1 fruit fly cellular context compared by ENCODE assay signal in genomic region chr2L:15746600-15747393, dm6.
A peak's percentile ranks its signal among the peaks of the same experiment; 100 is the strongest.
TF ChIP-seq lines count a peak whose summit lies in the region.

No protein-coding gene starts in this region.

TF ChIP-seq in whole organism, embryonic, 481 proteins besides CTCF, POLR2A, EP300 and RAD21 (continued from another document and continues in another):
- no peak for TF ChIP-seq hb (GFP tag; IDR thresholded peaks at IDR 0.05; lab: Robert Waterston, UW; ENCODE audit: partially characterized antibody)
- TF ChIP-seq CG12104 (GFP tag; optimal IDR thresholded peaks at IDR 0.05; lab: Kevin White, UChicago), result peak; percentile 94
- peak; percentile 59; the same call in 1 of the 3 replicates for TF ChIP-seq C15 (GFP tag; IDR thresholded peaks at IDR 0.05; lab: Robert Waterston, UW)
- no peak for TF ChIP-seq Trl (optimal IDR thresholded peaks at IDR 0.05; lab: Kevin White, UChicago)
- no peak for TF ChIP-seq Trl (GFP tag; optimal IDR thresholded peaks at IDR 0.05; lab: Kevin White, UChicago)
- TF ChIP-seq danr (GFP tag; IDR thresholded peaks at IDR 0.05; lab: Robert Waterston, UW), result peak; percentile 61; the same call in 1 of the 2 replicates
- peak; percentile 85 for TF ChIP-seq tgo (GFP tag; IDR thresholded peaks at IDR 0.05; lab: Robert Waterston, UW)
- no peak for TF ChIP-seq Bdp1 (GFP tag; optimal IDR thresholded peaks at IDR 0.05; lab: Kevin White, UChicago)
- peak; percentile 83 for TF ChIP-seq vvl (GFP tag; IDR thresholded peaks at IDR 0.05; lab: Robert Waterston, UW)
- peak; percentile 84 for TF ChIP-seq run (tag; optimal IDR thresholded peaks at IDR 0.05; lab: Kevin White, UChicago)
- TF ChIP-seq CG8281 (tag; optimal IDR thresholded peaks at IDR 0.05; lab: Kevin White, UChicago), result peak; percentile 80
- no peak for TF ChIP-seq CG18599 (GFP tag; optimal IDR thresholded peaks at IDR 0.05; lab: Kevin White, UChicago)
- peak; percentile 25 to 44 for TF ChIP-seq Pdp1 (GFP tag; optimal IDR thresholded peaks at IDR 0.05; lab: Kevin White, UChicago)
- peak; percentile 55 for TF ChIP-seq B-H1 (GFP tag; IDR thresholded peaks at IDR 0.05; lab: Robert Waterston, UW)
- TF ChIP-seq Opbp (GFP tag; IDR thresholded peaks at IDR 0.05; lab: Robert Waterston, UW; ENCODE audit: partially characterized antibody), result no peak
- no peak for TF ChIP-seq nerfin-2 (GFP tag; IDR thresholded peaks at IDR 0.05; lab: Robert Waterston, UW; ENCODE audit: partially characterized antibody)
- peak; percentile 97 for TF ChIP-seq CG15696 (tag; optimal IDR thresholded peaks at IDR 0.05; lab: Kevin White, UChicago)
- TF ChIP-seq Dbx (GFP tag; IDR thresholded peaks at IDR 0.05; lab: Robert Waterston, UW), result peak; percentile 79
- no peak for TF ChIP-seq Poxn (GFP tag; IDR thresholded peaks at IDR 0.05; lab: Robert Waterston, UW)
- TF ChIP-seq her (GFP tag; optimal IDR thresholded peaks at IDR 0.05; lab: Kevin White, UChicago), result no peak
- TF ChIP-seq pita (GFP tag; optimal IDR thresholded peaks at IDR 0.05; lab: Kevin White, UChicago), result no peak
- TF ChIP-seq Lim3 (GFP tag; IDR thresholded peaks at IDR 0.05; lab: Robert Waterston, UW), result no peak
- peak; percentile 98 for TF ChIP-seq CG33557 (GFP tag; optimal IDR thresholded peaks at IDR 0.05; lab: Kevin White, UChicago)
- TF ChIP-seq Sox100B (GFP tag; optimal IDR thresholded peaks at IDR 0.05; lab: Kevin White, UChicago), result peak; percentile 97
- TF ChIP-seq CG3407 (GFP tag; optimal IDR thresholded peaks at IDR 0.05; lab: Kevin White, UChicago), result peak; percentile 79
- TF ChIP-seq CG5245 (GFP tag; optimal IDR thresholded peaks at IDR 0.05; lab: Kevin White, UChicago), result peak; percentile 74
- peak; percentile 58 for TF ChIP-seq lilli (GFP tag; optimal IDR thresholded peaks at IDR 0.05; lab: Kevin White, UChicago)
- TF ChIP-seq CG7357 (GFP tag; IDR thresholded peaks at IDR 0.05; lab: Robert Waterston, UW), result peak; percentile 67
- peak; percentile 83 for TF ChIP-seq NfI (GFP tag; optimal IDR thresholded peaks at IDR 0.05; lab: Kevin White, UChicago)
- peak; percentile 99 for TF ChIP-seq CG17361 (GFP tag; IDR thresholded peaks at IDR 0.05; lab: Robert Waterston, UW)
- TF ChIP-seq CG2875 (GFP tag; optimal IDR thresholded peaks at IDR 0.05; lab: Kevin White, UChicago), result peak; percentile 86
- TF ChIP-seq Dip2 (GFP tag; IDR thresholded peaks at IDR 0.05; lab: Robert Waterston, UW), result no peak
- no peak for TF ChIP-seq Dp (GFP tag; optimal IDR thresholded peaks at IDR 0.05; lab: Kevin White, UChicago)
- no peak for TF ChIP-seq CG43689 (GFP tag; IDR thresholded peaks at IDR 0.05; lab: Robert Waterston, UW)
- peak; percentile 16 for TF ChIP-seq CG9797 (GFP tag; optimal IDR thresholded peaks at IDR 0.05; lab: Kevin White, UChicago)
- peak; percentile 60 for TF ChIP-seq CG15514 (GFP tag; optimal IDR thresholded peaks at IDR 0.05; lab: Kevin White, UChicago)
- no peak for TF ChIP-seq dimm (GFP tag; IDR thresholded peaks at IDR 0.05; lab: Robert Waterston, UW)
- peak; percentile 57 for TF ChIP-seq CG2120 (GFP tag; optimal IDR thresholded peaks at IDR 0.05; lab: Kevin White, UChicago)
- no peak for TF ChIP-seq CG2129 (GFP tag; IDR thresholded peaks at IDR 0.05; lab: Robert Waterston, UW; ENCODE audit: partially characterized antibody)
- no peak for TF ChIP-seq GATAe (GFP tag; conservative IDR thresholded peaks at IDR 0.05; lab: Robert Waterston, UW)
- peak; percentile 96 for TF ChIP-seq CG13775 (GFP tag; optimal IDR thresholded peaks at IDR 0.05; lab: Kevin White, UChicago)
- peak; percentile 82 for TF ChIP-seq ewg (GFP tag; optimal IDR thresholded peaks at IDR 0.05; lab: Kevin White, UChicago)
- TF ChIP-seq CG18764 (GFP tag; optimal IDR thresholded peaks at IDR 0.05; lab: Kevin White, UChicago), result peak; percentile 77
- TF ChIP-seq CoRest (tag; optimal IDR thresholded peaks at IDR 0.05; lab: Kevin White, UChicago), result peak; percentile 98
- 0 out of 3 replicates have a peak, but pooled peaks have one; percentile 19 for TF ChIP-seq CG16813 (GFP tag; IDR thresholded peaks at IDR 0.05; lab: Robert Waterston, UW; ENCODE audit: partially characterized antibody)
- peak; percentile 87 for TF ChIP-seq Dek (tag; optimal IDR thresholded peaks at IDR 0.05; lab: Kevin White, UChicago)
- peak; percentile 32; the same call in 1 of the 3 replicates for TF ChIP-seq so (GFP tag; IDR thresholded peaks at IDR 0.05; lab: Robert Waterston, UW)
- TF ChIP-seq CG3281 (GFP tag; optimal IDR thresholded peaks at IDR 0.05; lab: Kevin White, UChicago), result peak; percentile 93
- peak; percentile 43; the same call in 1 of the 2 replicates for TF ChIP-seq CG5953 (GFP tag; IDR thresholded peaks at IDR 0.05; lab: Robert Waterston, UW)
- TF ChIP-seq ERR (GFP tag; optimal IDR thresholded peaks at IDR 0.05; lab: Kevin White, UChicago), result no peak
- peak; percentile 84 for TF ChIP-seq B-H2 (GFP tag; optimal IDR thresholded peaks at IDR 0.05; lab: Kevin White, UChicago)
- peak; percentile 93 for TF ChIP-seq CG4424 (GFP tag; optimal IDR thresholded peaks at IDR 0.05; lab: Kevin White, UChicago)
- TF ChIP-seq Six4 (GFP tag; optimal IDR thresholded peaks at IDR 0.05; lab: Kevin White, UChicago), result peak; percentile 87
- peak; percentile 5 for TF ChIP-seq slp2 (GFP tag; optimal IDR thresholded peaks at IDR 0.05; lab: Kevin White, UChicago)
- TF ChIP-seq CG10267 (tag; optimal IDR thresholded peaks at IDR 0.05; lab: Kevin White, UChicago), result peak; percentile 88
- TF ChIP-seq bowl (GFP tag; IDR thresholded peaks at IDR 0.05; lab: Robert Waterston, UW), result no peak
- peak; percentile 98 for TF ChIP-seq nmo (GFP tag; optimal IDR thresholded peaks at IDR 0.05; lab: Kevin White, UChicago)
- TF ChIP-seq ham (GFP tag; IDR thresholded peaks at IDR 0.05; lab: Robert Waterston, UW), result no peak
- no peak for TF ChIP-seq pfk (GFP tag; optimal IDR thresholded peaks at IDR 0.05; lab: Kevin White, UChicago)
- TF ChIP-seq CG33213 (GFP tag; optimal IDR thresholded peaks at IDR 0.05; lab: Kevin White, UChicago), result no peak
- no peak for TF ChIP-seq CG12236 (GFP tag; optimal IDR thresholded peaks at IDR 0.05; lab: Kevin White, UChicago)
- peak; percentile 83 for TF ChIP-seq Nf-YB (GFP tag; optimal IDR thresholded peaks at IDR 0.05; lab: Kevin White, UChicago)
- TF ChIP-seq MESR4 (GFP tag; optimal IDR thresholded peaks at IDR 0.05; lab: Kevin White, UChicago), result no peak
- no peak for TF ChIP-seq sima (GFP tag; optimal IDR thresholded peaks at IDR 0.05; lab: Kevin White, UChicago)
- TF ChIP-seq Asciz (GFP tag; optimal IDR thresholded peaks at IDR 0.05; lab: Kevin White, UChicago), result no peak
- TF ChIP-seq luna (GFP tag; optimal IDR thresholded peaks at IDR 0.05; lab: Kevin White, UChicago), result no peak
- peak; percentile 89 for TF ChIP-seq tio (GFP tag; optimal IDR thresholded peaks at IDR 0.05; lab: Kevin White, UChicago)
- TF ChIP-seq CG5180 (GFP tag; optimal IDR thresholded peaks at IDR 0.05; lab: Kevin White, UChicago), result peak; percentile 74
- 0 out of 2 replicates have a peak, but pooled peaks have one; percentile 32 for TF ChIP-seq Scr (GFP tag; IDR thresholded peaks at IDR 0.05; lab: Robert Waterston, UW; ENCODE audit: partially characterized antibody)
- TF ChIP-seq Awh (GFP tag; IDR thresholded peaks at IDR 0.05; lab: Robert Waterston, UW), result peak; percentile 83
- peak; percentile 71 for TF ChIP-seq ssp (GFP tag; IDR thresholded peaks at IDR 0.05; lab: Robert Waterston, UW)
- TF ChIP-seq CG30403 (GFP tag; optimal IDR thresholded peaks at IDR 0.05; lab: Kevin White, UChicago), result peak; percentile 91
- TF ChIP-seq CG4328 (GFP tag; optimal IDR thresholded peaks at IDR 0.05; lab: Kevin White, UChicago), result peak; percentile 93
- TF ChIP-seq Optix (GFP tag; IDR thresholded peaks at IDR 0.05; lab: Robert Waterston, UW), result peak; percentile 72; the same call in 2 of the 3 replicates
- peak; percentile 76 for TF ChIP-seq CG13894 (tag; optimal IDR thresholded peaks at IDR 0.05; lab: Kevin White, UChicago)
- no peak for TF ChIP-seq amos (GFP tag; IDR thresholded peaks at IDR 0.05; lab: Robert Waterston, UW; ENCODE audit: partially characterized antibody)
- no peak for TF ChIP-seq Elba2 (GFP tag; optimal IDR thresholded peaks at IDR 0.05; lab: Kevin White, UChicago)
- TF ChIP-seq usp (GFP tag; optimal IDR thresholded peaks at IDR 0.05; lab: Kevin White, UChicago), result no peak
- TF ChIP-seq Doc3 (GFP tag; IDR thresholded peaks at IDR 0.05; lab: Robert Waterston, UW; ENCODE audit: partially characterized antibody), result no peak
- TF ChIP-seq repo (GFP tag; optimal IDR thresholded peaks at IDR 0.05; lab: Kevin White, UChicago), result no peak
- no peak for TF ChIP-seq hbn (GFP tag; IDR thresholded peaks at IDR 0.05; lab: Robert Waterston, UW; ENCODE audit: partially characterized antibody)
- TF ChIP-seq ac (GFP tag; optimal IDR thresholded peaks at IDR 0.05; lab: Kevin White, UChicago), result peak; percentile 74
- peak; percentile 93 for TF ChIP-seq gcm (GFP tag; optimal IDR thresholded peaks at IDR 0.05; lab: Kevin White, UChicago)
- TF ChIP-seq tna (GFP tag; IDR thresholded peaks at IDR 0.05; lab: Robert Waterston, UW; ENCODE audit: partially characterized antibody), result no peak
- TF ChIP-seq Hand (GFP tag; optimal IDR thresholded peaks at IDR 0.05; lab: Kevin White, UChicago), result peak; percentile 79
- TF ChIP-seq chif (GFP tag; optimal IDR thresholded peaks at IDR 0.05; lab: Kevin White, UChicago), result peak in 1 of 2 experiments; percentile 32
- TF ChIP-seq al (GFP tag; IDR thresholded peaks at IDR 0.05; lab: Robert Waterston, UW), result peak; percentile 71
- TF ChIP-seq rib (GFP tag; IDR thresholded peaks at IDR 0.05; lab: Robert Waterston, UW), result no peak
- peak; percentile 96 for TF ChIP-seq CG17829 (tag; optimal IDR thresholded peaks at IDR 0.05; lab: Kevin White, UChicago)
- TF ChIP-seq pum (GFP tag; optimal IDR thresholded peaks at IDR 0.05; lab: Kevin White, UChicago), result peak; percentile 21
- TF ChIP-seq vfl (GFP tag; optimal IDR thresholded peaks at IDR 0.05; lab: Kevin White, UChicago), result peak; percentile 27
- 0 out of 3 replicates have a peak, but pooled peaks have one; percentile 32 for TF ChIP-seq otp (GFP tag; IDR thresholded peaks at IDR 0.05; lab: Robert Waterston, UW)
- peak; percentile 23 for TF ChIP-seq CG7745 (tag; optimal IDR thresholded peaks at IDR 0.05; lab: Kevin White, UChicago)
- TF ChIP-seq kay (GFP tag; optimal IDR thresholded peaks at IDR 0.05; lab: Kevin White, UChicago), result peak; percentile 64
- TF ChIP-seq sna (GFP tag; IDR thresholded peaks at IDR 0.05; lab: Robert Waterston, UW; ENCODE audit: partially characterized antibody), result no peak
- no peak for TF ChIP-seq sr (GFP tag; IDR thresholded peaks at IDR 0.05; lab: Robert Waterston, UW)
- peak; percentile 72 for TF ChIP-seq CG10274 (GFP tag; optimal IDR thresholded peaks at IDR 0.05; lab: Kevin White, UChicago)
- peak; percentile 88 for TF ChIP-seq CG12299 (tag; optimal IDR thresholded peaks at IDR 0.05; lab: Kevin White, UChicago)
- no peak for TF ChIP-seq CG14860 (GFP tag; IDR thresholded peaks at IDR 0.05; lab: Robert Waterston, UW; ENCODE audit: partially characterized antibody)
- TF ChIP-seq crc (GFP tag; optimal IDR thresholded peaks at IDR 0.05; lab: Kevin White, UChicago), result no peak
- TF ChIP-seq CG9876 (GFP tag; optimal IDR thresholded peaks at IDR 0.05; lab: Kevin White, UChicago), result no peak
- TF ChIP-seq Rfx (GFP tag; IDR thresholded peaks at IDR 0.05; lab: Robert Waterston, UW), result peak; percentile 78
- TF ChIP-seq TFAM (GFP tag; optimal IDR thresholded peaks at IDR 0.05; lab: Kevin White, UChicago), result no peak
- peak; percentile 95 for TF ChIP-seq CG7839 (tag; optimal IDR thresholded peaks at IDR 0.05; lab: Kevin White, UChicago)
- peak in 1 of 2 experiments; percentile 85 for TF ChIP-seq dpn (GFP tag; optimal IDR thresholded peaks at IDR 0.05; lab: Kevin White, UChicago)
- no peak for TF ChIP-seq CG4282 (GFP tag; optimal IDR thresholded peaks at IDR 0.05; lab: Kevin White, UChicago)
- peak; percentile 82 for TF ChIP-seq CG6765 (GFP tag; optimal IDR thresholded peaks at IDR 0.05; lab: Kevin White, UChicago)
- TF ChIP-seq dmrt11E (tag; optimal IDR thresholded peaks at IDR 0.05; lab: Kevin White, UChicago), result peak; percentile 97
- TF ChIP-seq ranshi (GFP tag; IDR thresholded peaks at IDR 0.05; lab: Robert Waterston, UW), result peak; percentile 81; the same call in 1 of the 2 replicates
- TF ChIP-seq Mrtf (GFP tag; IDR thresholded peaks at IDR 0.05; lab: Robert Waterston, UW), result peak; percentile 51; the same call in 1 of the 3 replicates
- TF ChIP-seq lola (GFP tag; optimal IDR thresholded peaks at IDR 0.05; lab: Kevin White, UChicago), result peak in 1 of 3 experiments; percentile 98
- TF ChIP-seq CG15011 (GFP tag; optimal IDR thresholded peaks at IDR 0.05; lab: Kevin White, UChicago), result peak; percentile 50
- TF ChIP-seq Usf (GFP tag; optimal IDR thresholded peaks at IDR 0.05; lab: Kevin White, UChicago), result peak; percentile 88
- TF ChIP-seq sens (GFP tag; lab: Kevin White, UChicago), result peak; percentile 90
- no peak for TF ChIP-seq Dll (GFP tag; IDR thresholded peaks at IDR 0.05; lab: Robert Waterston, UW; ENCODE audit: partially characterized antibody)
- 0 out of 2 replicates have a peak, but pooled peaks have one; percentile 52 for TF ChIP-seq Nf-YA (GFP tag; IDR thresholded peaks at IDR 0.05; lab: Robert Waterston, UW)
- peak; percentile 42 for TF ChIP-seq Camta (GFP tag; optimal IDR thresholded peaks at IDR 0.05; lab: Kevin White, UChicago)
- TF ChIP-seq nerfin-1 (tag; optimal IDR thresholded peaks at IDR 0.05; lab: Kevin White, UChicago), result peak; percentile 92
- TF ChIP-seq Chrac-16 (GFP tag; optimal IDR thresholded peaks at IDR 0.05; lab: Kevin White, UChicago), result peak; percentile 78
- TF ChIP-seq CG4854 (GFP tag; optimal IDR thresholded peaks at IDR 0.05; lab: Kevin White, UChicago), result no peak
- TF ChIP-seq CG8765 (GFP tag; IDR thresholded peaks at IDR 0.05; lab: Robert Waterston, UW), result 0 out of 2 replicates have a peak, but pooled peaks have one; percentile 39
- no peak for TF ChIP-seq knrl (GFP tag; IDR thresholded peaks at IDR 0.05; lab: Robert Waterston, UW; ENCODE audit: partially characterized antibody)
- TF ChIP-seq org-1 (GFP tag; optimal IDR thresholded peaks at IDR 0.05; lab: Kevin White, UChicago), result peak; percentile 87
- TF ChIP-seq D19B (GFP tag; optimal IDR thresholded peaks at IDR 0.05; lab: Kevin White, UChicago), result peak; percentile 84
- peak; percentile 86 for TF ChIP-seq fd3F (GFP tag; optimal IDR thresholded peaks at IDR 0.05; lab: Kevin White, UChicago)
- no peak for TF ChIP-seq Side (GFP tag; optimal IDR thresholded peaks at IDR 0.05; lab: Kevin White, UChicago)
- TF ChIP-seq disco-r (GFP tag; optimal IDR thresholded peaks at IDR 0.05; lab: Kevin White, UChicago), result no peak
- peak; percentile 47 for TF ChIP-seq CG1832 (GFP tag; optimal IDR thresholded peaks at IDR 0.05; lab: Kevin White, UChicago)
- peak; percentile 65 for TF ChIP-seq CG18011 (GFP tag; optimal IDR thresholded peaks at IDR 0.05; lab: Kevin White, UChicago)
